Fruit fly (Drosophila melanogaster) whole organism, embryonic: ENCODE measurements around the gene Nf1.

Source experiments
- CG10209 ChIP-seq: fragments of 200-800 bp; sonication (Bioruptor generic); optimal IDR thresholded peaks from 3 replicates; lab custom pipeline; 2017; ENCODE audit warnings: missing biosample characterization, mild to moderate bottlenecking, missing genetic modification characterization, missing genetic modification reagents
- CG11085 ChIP-seq: fragments of 200-800 bp; sonication (Bioruptor generic); IDR thresholded peaks from 2 replicates; pipeline ENCODE4 v1.3.6; 2022; ENCODE audit warnings: missing biosample characterization, missing genetic modification characterization
- CG13123 ChIP-seq: fragments of 200-800 bp; sonication (Bioruptor generic); optimal IDR thresholded peaks from 2 replicates; lab custom pipeline; 2016; ENCODE audit warnings: missing biosample characterization, missing genetic modification characterization
- CG15269 ChIP-seq: fragments of 200-800 bp; sonication (Bioruptor generic); optimal IDR thresholded peaks from 2 replicates; lab custom pipeline; 2018; ENCODE audit warnings: missing biosample characterization, mild to moderate bottlenecking, missing genetic modification characterization, moderate library complexity
- CG15479 ChIP-seq: fragments of 200-800 bp; sonication (Bioruptor generic); optimal IDR thresholded peaks from 3 replicates; lab custom pipeline; 2019; ENCODE audit warnings: missing biosample characterization, mild to moderate bottlenecking, missing genetic modification characterization, moderate library complexity
- CG1603 ChIP-seq: fragments of 200-800 bp; sonication (Bioruptor generic); optimal IDR thresholded peaks from 2 replicates; lab custom pipeline; 2019; ENCODE audit warnings: missing biosample characterization, mild to moderate bottlenecking, missing genetic modification characterization, moderate library complexity
- CG17912 ChIP-seq: fragments of 200-800 bp; sonication (Bioruptor generic); optimal IDR thresholded peaks from 2 replicates; lab custom pipeline; 2018; ENCODE audit warnings: missing biosample characterization, mild to moderate bottlenecking, missing genetic modification characterization
- CG2199 ChIP-seq: fragments of 200-800 bp; sonication (Bioruptor generic); IDR thresholded peaks from 3 replicates; pipeline ENCODE4 v1.3.6; 2022; ENCODE audit warnings: missing biosample characterization, missing genetic modification characterization
- CG30431 ChIP-seq: fragments of 200-800 bp; sonication (Bioruptor generic); optimal IDR thresholded peaks from 2 replicates; lab custom pipeline; 2017; ENCODE audit warnings: missing biosample characterization, missing genetic modification characterization
- CG4360 ChIP-seq: fragments of 200-800 bp; sonication (Bioruptor generic); IDR thresholded peaks from 2 replicates; pipeline ENCODE4 v1.3.6; 2022; ENCODE audit warnings: missing biosample characterization, missing genetic modification characterization
- CG43689 ChIP-seq: fragments of 200-800 bp; sonication (Bioruptor generic); IDR thresholded peaks from 2 replicates; pipeline ENCODE4 v1.3.6; 2022; ENCODE audit warnings: missing biosample characterization, missing genetic modification characterization
- CG8281 ChIP-seq: fragments of 200-800 bp; sonication (Bioruptor generic); optimal IDR thresholded peaks from 2 replicates; lab custom pipeline; 2018; ENCODE audit warnings: missing biosample characterization, mild to moderate bottlenecking, missing genetic modification characterization, moderate library complexity
- CoRest ChIP-seq: fragments of 200-800 bp; sonication (Bioruptor generic); optimal IDR thresholded peaks from 3 replicates; lab custom pipeline; 2018; ENCODE audit warnings: missing biosample characterization, mild to moderate bottlenecking, missing genetic modification characterization, moderate library complexity
- Deaf1 ChIP-seq: fragments of 200-800 bp; optimal IDR thresholded peaks from 3 replicates; lab custom pipeline; 2019; ENCODE audit warnings: missing biosample characterization, mild to moderate bottlenecking, missing genetic modification characterization, moderate library complexity
- HLHmδ ChIP-seq: fragments of 200-800 bp; sonication (Bioruptor generic); optimal IDR thresholded peaks from 2 replicates; lab custom pipeline; 2018; ENCODE audit warnings: missing biosample characterization, mild to moderate bottlenecking, missing genetic modification characterization, moderate library complexity
- Kr ChIP-seq: fragments of 200-800 bp; sonication (Bioruptor generic); optimal IDR thresholded peaks from 2 replicates; lab custom pipeline; 2017; ENCODE audit warnings: missing biosample characterization, mild to moderate bottlenecking, missing genetic modification characterization
- Stat92E ChIP-seq, 3 experiments: fragments of >200 bp in 2 of 3; fragments of 200-800 bp in 1 of 3; sonication (Bioruptor generic) in 1 of 3; optimal IDR thresholded peaks; 2 replicates each; lab custom pipeline; 2017 to 2019; ENCODE audit warnings: missing biosample characterization in 3 of 3, missing genetic modification characterization in 3 of 3, mild to moderate bottlenecking in 1 of 3, moderate library complexity in 1 of 3
- Xrp1 ChIP-seq: fragments of 200-800 bp; sonication (Bioruptor generic); IDR thresholded peaks from 2 replicates; pipeline ENCODE4 v1.3.6; 2022; ENCODE audit warnings: missing biosample characterization, missing genetic modification characterization
- abd-A ChIP-seq: fragments of 200-800 bp; sonication (Bioruptor generic); optimal IDR thresholded peaks from 3 replicates; lab custom pipeline; 2019; ENCODE audit warnings: missing biosample characterization, mild to moderate bottlenecking, missing genetic modification characterization, moderate library complexity
- ac ChIP-seq: fragments of 200-800 bp; sonication (Bioruptor generic); optimal IDR thresholded peaks from 3 replicates; lab custom pipeline; 2017; ENCODE audit warnings: missing biosample characterization, mild to moderate bottlenecking, missing genetic modification characterization
- cad ChIP-seq: fragments of >200 bp; optimal IDR thresholded peaks from 2 replicates; lab custom pipeline; 2017; ENCODE audit warnings: missing biosample characterization, missing genetic modification characterization
- cg ChIP-seq: fragments of 200-800 bp; sonication (Bioruptor generic); optimal IDR thresholded peaks from 3 replicates; lab custom pipeline; 2019; ENCODE audit warnings: missing biosample characterization, mild to moderate bottlenecking, missing genetic modification characterization, moderate library complexity
- chm ChIP-seq: fragments of 200-800 bp; sonication (Bioruptor generic); IDR thresholded peaks from 2 replicates; pipeline ENCODE4 v1.3.6; 2022; ENCODE audit warnings: missing biosample characterization, missing genetic modification characterization
- chn ChIP-seq: fragments of 200-800 bp; sonication (Bioruptor generic); optimal IDR thresholded peaks from 2 replicates; lab custom pipeline; 2016; ENCODE audit warnings: missing biosample characterization, missing genetic modification characterization
- crol ChIP-seq: fragments of 200-800 bp; sonication (Bioruptor generic); IDR thresholded peaks from 2 replicates; pipeline ENCODE4 v1.3.6; 2022; ENCODE audit warnings: missing biosample characterization, missing genetic modification characterization
- da ChIP-seq: fragments of 200-800 bp; sonication (Bioruptor generic); optimal IDR thresholded peaks from 2 replicates; lab custom pipeline; 2016; ENCODE audit warnings: missing biosample characterization, missing genetic modification characterization
- en ChIP-seq: fragments of 200-800 bp; sonication (Bioruptor generic); optimal IDR thresholded peaks from 2 replicates; lab custom pipeline; 2016; ENCODE audit warnings: missing biosample characterization, missing genetic modification characterization
- fru ChIP-seq: fragments of >200 bp; optimal IDR thresholded peaks from 2 replicates; lab custom pipeline; 2017
- gcm ChIP-seq: fragments of 200-800 bp; sonication (Bioruptor generic); optimal IDR thresholded peaks from 2 replicates; lab custom pipeline; 2019; ENCODE audit warnings: missing biosample characterization, mild to moderate bottlenecking, missing genetic modification characterization, moderate library complexity
- grn ChIP-seq: fragments of 200-800 bp; sonication (Bioruptor generic); optimal IDR thresholded peaks from 3 replicates; lab custom pipeline; 2017; ENCODE audit warnings: missing biosample characterization, missing genetic modification characterization
- hth ChIP-seq: fragments of >200 bp; optimal IDR thresholded peaks from 2 replicates; lab custom pipeline; 2017; ENCODE audit warnings: inconsistent platforms
- kah ChIP-seq: fragments of 200-800 bp; sonication (Bioruptor generic); optimal IDR thresholded peaks from 2 replicates; lab custom pipeline; 2018; ENCODE audit warnings: missing biosample characterization, mild to moderate bottlenecking, missing genetic modification characterization
- kni ChIP-seq: fragments of 200-800 bp; sonication (Bioruptor generic); optimal IDR thresholded peaks from 3 replicates; lab custom pipeline; 2017; ENCODE audit warnings: mild to moderate bottlenecking, missing biosample characterization, missing genetic modification reagents, missing genetic modification characterization
- lov ChIP-seq, 2 experiments: fragments of 200-800 bp in 1 of 2; fragments of >200 bp in 1 of 2; sonication (Bioruptor generic) in 1 of 2; IDR thresholded peaks in 1 of 2; optimal IDR thresholded peaks in 1 of 2; 2 replicates in 1 of 2; 3 replicates in 1 of 2; pipeline versions ENCODE4 v1.3.6 to Lab custom; 2017 to 2022; ENCODE audit warnings: missing biosample characterization in 1 of 2, missing genetic modification characterization in 1 of 2
- luna ChIP-seq: fragments of 200-800 bp; sonication (Bioruptor generic); optimal IDR thresholded peaks from 2 replicates; lab custom pipeline; 2016; ENCODE audit warnings: missing biosample characterization, missing genetic modification characterization
- oc ChIP-seq: fragments of 200-800 bp; sonication (Bioruptor generic); optimal IDR thresholded peaks from 2 replicates; lab custom pipeline; 2018; ENCODE audit warnings: missing biosample characterization, mild to moderate bottlenecking, missing genetic modification characterization, moderate library complexity
- odd ChIP-seq: fragments of 200-800 bp; sonication (Bioruptor generic); optimal IDR thresholded peaks from 2 replicates; lab custom pipeline; 2017; ENCODE audit warnings: missing biosample characterization, mild to moderate bottlenecking, missing genetic modification characterization
- pros ChIP-seq: fragments of 200-800 bp; sonication (Bioruptor generic); optimal IDR thresholded peaks from 3 replicates; lab custom pipeline; 2019; ENCODE audit warnings: missing biosample characterization, mild to moderate bottlenecking, missing genetic modification characterization, moderate library complexity
- sc ChIP-seq, 3 experiments: fragments of >200 bp in 2 of 3; fragments of 200-800 bp in 1 of 3; sonication (Bioruptor generic) in 1 of 3; optimal IDR thresholded peaks; 2 replicates in 2 of 3; 3 replicates in 1 of 3; lab custom pipeline; 2017; ENCODE audit warnings: mild to moderate bottlenecking in 1 of 3, missing biosample characterization in 1 of 3, missing genetic modification characterization in 1 of 3, missing genetic modification reagents in 1 of 3
- sr ChIP-seq: fragments of 200-800 bp; sonication (Bioruptor generic); IDR thresholded peaks from 3 replicates; pipeline ENCODE4 v1.3.6; 2022; ENCODE audit warnings: missing biosample characterization, missing genetic modification characterization
- sug ChIP-seq: fragments of 200-800 bp; optimal IDR thresholded peaks from 2 replicates; lab custom pipeline; 2019; ENCODE audit warnings: missing biosample characterization, mild to moderate bottlenecking, missing genetic modification characterization, moderate library complexity
- tll ChIP-seq, 2 experiments: fragments of 200-800 bp in 1 of 2; fragments of >200 bp in 1 of 2; sonication (Bioruptor generic) in 1 of 2; optimal IDR thresholded peaks; 2 replicates each; lab custom pipeline; 2017 to 2019; ENCODE audit warnings: missing biosample characterization in 2 of 2, missing genetic modification characterization in 2 of 2, mild to moderate bottlenecking in 1 of 2, moderate library complexity in 1 of 2
- twi ChIP-seq: fragments of 200-800 bp; optimal IDR thresholded peaks from 2 replicates; lab custom pipeline; 2019; ENCODE audit warnings: missing biosample characterization, mild to moderate bottlenecking, missing genetic modification characterization, moderate library complexity
- zen ChIP-seq: fragments of 200-800 bp; sonication (Bioruptor generic); optimal IDR thresholded peaks from 3 replicates; lab custom pipeline; 2018; ENCODE audit warnings: missing biosample characterization, mild to moderate bottlenecking, missing genetic modification characterization, moderate library complexity

Gene Nf1

dm6 chr3R:26027903-26028302 is 45.1 kb downstream of the Nf1 start (continued):
- peak; percentile 72 for TF ChIP-seq crol
- TF ChIP-seq, all 482 proteins: peak for 14

dm6 chr3R:26030562-26030961 is 47.7 kb downstream of the Nf1 start:
- TF ChIP-seq chn (GFP tag; lab: Kevin White, UChicago) (no peak), sr (GFP tag; lab: Robert Waterston, UW) (0 out of 3 replicates have a peak, but pooled peaks have one; percentile 33), CG2199 (GFP tag; lab: Robert Waterston, UW) (peak; percentile 57; the same call in 1 of the 3 replicates), Kr (peak; percentile 54), CG13123 (GFP tag; lab: Kevin White, UChicago) (no peak), cad (GFP tag; lab: Kevin White, UChicago) (peak; percentile 47), CG17912 (GFP tag; lab: Kevin White, UChicago) (peak; percentile 10), sug (no peak), oc (tag; lab: Kevin White, UChicago) (peak; percentile 68), lov (optimal IDR thresholded peaks at IDR 0.05; lab: Kevin White, UChicago) (peak; percentile 100), lov (GFP tag; IDR thresholded peaks at IDR 0.05; lab: Robert Waterston, UW) (no peak), CG8281 (tag; lab: Kevin White, UChicago) (peak; percentile 100), ac (GFP tag; lab: Kevin White, UChicago) (peak; percentile 90), Deaf1 (tag; lab: Kevin White, UChicago) (peak; percentile 37), sc (optimal IDR thresholded peaks at IDR 0.05; lab: Kevin White, UChicago) (peak in 1 of 2 experiments; percentile 100), sc (GFP tag; optimal IDR thresholded peaks at IDR 0.05; lab: Kevin White, UChicago) (no peak), luna (GFP tag; lab: Kevin White, UChicago) (no peak), CoRest (tag; lab: Kevin White, UChicago) (no peak), grn (GFP tag; lab: Kevin White, UChicago) (peak; percentile 47), zen (peak; percentile 97), da (GFP tag; lab: Kevin White, UChicago) (peak; percentile 45), CG4360 (0 out of 2 replicates have a peak, but pooled peaks have one; percentile 46), cg (GFP tag; lab: Kevin White, UChicago) (peak; percentile 78), kni (GFP tag; lab: Kevin White, UChicago) (peak; percentile 84), Xrp1 (GFP tag; lab: Robert Waterston, UW) (peak; percentile 11; the same call in 1 of the 2 replicates), Stat92E (GFP tag; optimal IDR thresholded peaks at IDR 0.05; lab: Kevin White, UChicago) (peak in 1 of 3 experiments; percentile 6), tll (GFP tag; optimal IDR thresholded peaks at IDR 0.05; lab: Kevin White, UChicago) (peak in 1 of 2 experiments; percentile 91), CG15479 (GFP tag; lab: Kevin White, UChicago) (peak; percentile 93), kah (GFP tag; lab: Kevin White, UChicago) (peak; percentile 64), en (GFP tag; lab: Kevin White, UChicago) (no peak), gcm (GFP tag; lab: Kevin White, UChicago) (peak; percentile 21), twi (tag; lab: Kevin White, UChicago) (peak; percentile 79), abd-A (peak; percentile 52), pros (GFP tag; lab: Kevin White, UChicago) (peak; percentile 75), CG15269 (tag; lab: Kevin White, UChicago) (peak; percentile 71), CG11085 (no peak), odd (peak; percentile 64), CG1603 (tag; lab: Kevin White, UChicago) (no peak), chm (GFP tag; lab: Robert Waterston, UW) (peak; percentile 44; the same call in 1 of the 2 replicates), HLHmδ (GFP tag; lab: Kevin White, UChicago) (peak; percentile 80), CG30431 (GFP tag; lab: Kevin White, UChicago) (no peak), CG43689 (GFP tag; lab: Robert Waterston, UW) (no peak), hth (peak; percentile 66), CG10209 (peak; percentile 89), fru (lab: Kevin White, UChicago) (peak; percentile 63)
